Worm (Caenorhabditis elegans) whole organism, L3 larva: ENCODE results near the gene H04M03.12.

Experiments used
- ceh-28 ChIP-seq: fragments of 150-350 bp; optimal IDR thresholded peaks from 2 replicates; lab custom pipeline; 2014; ENCODE audit warnings: missing biosample characterization, missing genetic modification reagents, missing genetic modification characterization
- jun-1 ChIP-seq: fragments of 150-350 bp; optimal IDR thresholded peaks from 2 replicates; lab custom pipeline; 2014; ENCODE audit warnings: missing biosample characterization, missing genetic modification reagents, missing genetic modification characterization
- nhr-77 ChIP-seq: fragments of 150-350 bp; optimal IDR thresholded peaks from 2 replicates; lab custom pipeline; 2014; ENCODE audit warnings: missing biosample characterization, missing genetic modification characterization
- snpc-4 ChIP-seq: fragments of 150-350 bp; optimal IDR thresholded peaks from 2 replicates; lab custom pipeline; 2014; ENCODE audit warnings: missing biosample characterization, missing genetic modification characterization
- unc-62 ChIP-seq: fragments of 150-350 bp; sonication (generic microtip); optimal IDR thresholded peaks from 4 replicates; lab custom pipeline; 2014; ENCODE audit warnings: missing biosample characterization, missing genetic modification reagents, missing genetic modification characterization
- ztf-11 ChIP-seq: fragments of 150-350 bp; optimal IDR thresholded peaks from 2 replicates; lab custom pipeline; 2014; ENCODE audit warnings: missing biosample characterization, missing genetic modification characterization
- ztf-4 ChIP-seq: fragments of 150-350 bp; optimal IDR thresholded peaks from 2 replicates; lab custom pipeline; 2014; ENCODE audit warnings: missing biosample characterization, missing genetic modification characterization

DNA sequence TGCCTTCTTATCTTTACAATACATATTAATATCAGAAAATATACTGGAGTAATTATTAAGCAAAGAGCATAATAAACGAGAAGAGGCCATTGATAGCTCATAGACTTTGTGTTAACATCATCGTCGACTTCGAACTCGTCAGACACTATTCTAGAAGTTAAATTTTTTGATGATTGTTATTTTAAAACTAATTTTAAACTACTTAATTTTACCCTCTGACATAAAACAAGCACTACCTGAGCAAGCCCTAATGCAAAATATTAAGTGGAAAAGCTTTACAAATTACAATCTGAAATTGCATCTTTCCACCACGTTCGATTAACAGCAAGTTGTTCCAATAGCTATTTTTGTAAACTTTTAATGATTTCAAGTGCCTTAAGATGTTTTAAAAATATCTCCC lies 33.1 kb downstream of the H04M03.12 start, which contains the start of gene srv-17:
- TF ChIP-seq ceh-28 (tag; lab: Kevin White, UChicago) (no peak), nhr-77 (tag; lab: Kevin White, UChicago) (no peak), ztf-11 (tag; lab: Kevin White, UChicago) (no peak), ztf-4 (no peak), unc-62 (no peak), snpc-4 (no peak), jun-1 (tag; lab: Kevin White, UChicago) (no peak)
